Worm (Caenorhabditis elegans) whole organism, L2 larva: Measurements from ENCODE around the gene bgnt-1.5.
A peak's percentile ranks its signal among the peaks of the same experiment; 100 is the strongest.

Experiments
- F13H6.1 ChIP-seq: sonication (generic microtip); optimal IDR thresholded peaks from 2 replicates; lab custom pipeline; 2016; ENCODE audit warnings: missing genetic modification characterization, missing compliant biosample characterization
- Y55F3AM.14 ChIP-seq: fragments of 200-800 bp; sonication (Bioruptor generic); optimal IDR thresholded peaks from 2 replicates; lab custom pipeline; 2018; ENCODE audit warnings: mild to moderate bottlenecking, missing genetic modification characterization, missing compliant biosample characterization
- ZK546.5 ChIP-seq: sonication (generic microtip); optimal IDR thresholded peaks from 2 replicates; lab custom pipeline; 2017; ENCODE audit warnings: missing biosample characterization, missing genetic modification characterization
- aly-2 ChIP-seq: fragments of 150-350 bp; optimal IDR thresholded peaks from 2 replicates; lab custom pipeline; 2014; ENCODE audit warnings: missing biosample characterization, missing genetic modification characterization
- ama-1 ChIP-seq: fragments of 150-350 bp; optimal IDR thresholded peaks from 2 replicates; lab custom pipeline; 2018; ENCODE audit warnings: inconsistent platforms
- blmp-1 ChIP-seq: sonication (generic microtip); optimal IDR thresholded peaks from 2 replicates; lab custom pipeline; 2017; ENCODE audit warnings: missing genetic modification characterization, mild to moderate bottlenecking, missing compliant biosample characterization, antibody characterized with exemption, moderate library complexity; ENCODE audit not compliant: insufficient read depth
- ceh-16 ChIP-seq: fragments of 150-350 bp; optimal IDR thresholded peaks from 2 replicates; lab custom pipeline; 2014; ENCODE audit warnings: missing biosample characterization, missing genetic modification characterization
- ceh-82 ChIP-seq: fragments of 150-350 bp; optimal IDR thresholded peaks from 2 replicates; lab custom pipeline; 2014; ENCODE audit warnings: missing biosample characterization, missing genetic modification characterization
- crh-2 ChIP-seq: sonication (generic microtip); optimal IDR thresholded peaks from 2 replicates; lab custom pipeline; 2017; ENCODE audit warnings: missing biosample characterization, missing genetic modification characterization
- egl-27 ChIP-seq: sonication (generic microtip); optimal IDR thresholded peaks from 3 replicates; lab custom pipeline; 2017; ENCODE audit warnings: missing biosample characterization, missing genetic modification reagents, missing genetic modification characterization
- elt-1 ChIP-seq: fragments of 150-350 bp; optimal IDR thresholded peaks from 2 replicates; lab custom pipeline; 2014; ENCODE audit warnings: missing biosample characterization, missing genetic modification characterization
- elt-3 ChIP-seq: sonication (generic microtip); optimal IDR thresholded peaks from 2 replicates; lab custom pipeline; 2017; ENCODE audit warnings: missing biosample characterization, missing genetic modification characterization
- fos-1 ChIP-seq: fragments of 150-350 bp; optimal IDR thresholded peaks from 2 replicates; lab custom pipeline; 2014; ENCODE audit warnings: missing biosample characterization, missing genetic modification characterization
- gmeb-1 ChIP-seq: fragments of 150-350 bp; optimal IDR thresholded peaks from 2 replicates; lab custom pipeline; 2014; ENCODE audit warnings: missing biosample characterization, missing genetic modification characterization
- lin-11 ChIP-seq: fragments of 150-350 bp; sonication (generic microtip); optimal IDR thresholded peaks from 2 replicates; lab custom pipeline; 2014; ENCODE audit warnings: missing biosample characterization, missing genetic modification characterization, inconsistent platforms, mixed read lengths
- lin-13 ChIP-seq: fragments of 150-350 bp; optimal IDR thresholded peaks from 2 replicates; lab custom pipeline; 2014; ENCODE audit warnings: missing biosample characterization, missing genetic modification reagents, missing genetic modification characterization
- lin-39 ChIP-seq: fragments of 150-350 bp; optimal IDR thresholded peaks from 2 replicates; lab custom pipeline; 2014; ENCODE audit warnings: missing biosample characterization, missing genetic modification reagents, missing genetic modification characterization
- lsy-2 ChIP-seq, 2 experiments: fragments of 150-350 bp in 1 of 2; sonication (generic microtip) in 1 of 2; optimal IDR thresholded peaks; 2 replicates each; lab custom pipeline; 2014 to 2017; ENCODE audit warnings: missing biosample characterization in 2 of 2, missing genetic modification characterization in 2 of 2
- mab-5 ChIP-seq: fragments of 150-350 bp; optimal IDR thresholded peaks from 2 replicates; lab custom pipeline; 2014; ENCODE audit warnings: missing biosample characterization, missing genetic modification characterization
- mbf-1 ChIP-seq: sonication (generic microtip); optimal IDR thresholded peaks from 2 replicates; lab custom pipeline; 2017; ENCODE audit warnings: missing biosample characterization, missing genetic modification characterization
- mdl-1 ChIP-seq, 2 experiments: fragments of 150-350 bp in 1 of 2; sonication (generic microtip) in 1 of 2; optimal IDR thresholded peaks; 2 replicates each; lab custom pipeline; 2017; ENCODE audit warnings: missing biosample characterization in 2 of 2, missing genetic modification characterization in 2 of 2
- nhr-11 ChIP-seq: fragments of 150-350 bp; optimal IDR thresholded peaks from 2 replicates; lab custom pipeline; 2014; ENCODE audit warnings: missing biosample characterization, missing genetic modification characterization
- nhr-129 ChIP-seq: fragments of 150-350 bp; optimal IDR thresholded peaks from 2 replicates; lab custom pipeline; 2014; ENCODE audit warnings: missing biosample characterization, missing genetic modification characterization
- nhr-21 ChIP-seq: fragments of 150-350 bp; optimal IDR thresholded peaks from 2 replicates; lab custom pipeline; 2014; ENCODE audit warnings: missing biosample characterization, missing genetic modification characterization
- nhr-23 ChIP-seq: fragments of 150-350 bp; optimal IDR thresholded peaks from 2 replicates; lab custom pipeline; 2014; ENCODE audit warnings: missing biosample characterization, missing genetic modification reagents, missing genetic modification characterization
- nhr-25 ChIP-seq: fragments of 150-350 bp; sonication (generic microtip); optimal IDR thresholded peaks from 3 replicates; lab custom pipeline; 2014; ENCODE audit warnings: missing biosample characterization, missing genetic modification characterization
- nhr-6 ChIP-seq: fragments of 150-350 bp; optimal IDR thresholded peaks from 2 replicates; lab custom pipeline; 2014; ENCODE audit warnings: missing biosample characterization, missing genetic modification characterization
- nhr-77 ChIP-seq: fragments of 150-350 bp; optimal IDR thresholded peaks from 2 replicates; lab custom pipeline; 2014; ENCODE audit warnings: missing biosample characterization, missing genetic modification characterization
- sem-4 ChIP-seq: fragments of 150-350 bp; optimal IDR thresholded peaks from 2 replicates; lab custom pipeline; 2014; ENCODE audit warnings: missing biosample characterization, missing genetic modification reagents, missing genetic modification characterization
- skn-1 ChIP-seq: sonication (generic microtip); optimal IDR thresholded peaks from 2 replicates; lab custom pipeline; 2017; ENCODE audit warnings: missing biosample characterization, missing genetic modification characterization
- sma-3 ChIP-seq: sonication (generic microtip); optimal IDR thresholded peaks from 2 replicates; lab custom pipeline; 2016; ENCODE audit warnings: missing genetic modification reagents, missing genetic modification characterization, missing compliant biosample characterization
- sma-9 ChIP-seq, 2 experiments: fragments of 150-350 bp in 1 of 2; sonication (generic microtip) in 1 of 2; optimal IDR thresholded peaks; 2 replicates each; lab custom pipeline; 2014 to 2016; ENCODE audit warnings: missing genetic modification characterization in 2 of 2, mild to moderate bottlenecking in 1 of 2, missing biosample characterization in 1 of 2, missing compliant biosample characterization in 1 of 2, missing genetic modification reagents in 1 of 2, moderate library complexity in 1 of 2
- snpc-4 ChIP-seq: fragments of 150-350 bp; optimal IDR thresholded peaks from 2 replicates; lab custom pipeline; 2014; ENCODE audit warnings: missing biosample characterization, missing genetic modification characterization
- unc-39 ChIP-seq: fragments of 150-350 bp; optimal IDR thresholded peaks from 2 replicates; lab custom pipeline; 2014; ENCODE audit warnings: missing biosample characterization, missing genetic modification characterization
- unc-55 ChIP-seq: fragments of 150-350 bp; sonication (generic microtip); optimal IDR thresholded peaks from 3 replicates; lab custom pipeline; 2014; ENCODE audit warnings: missing biosample characterization, missing genetic modification reagents, missing genetic modification characterization
- ztf-1 ChIP-seq: fragments of 200-800 bp; sonication (Bioruptor generic); conservative IDR thresholded peaks from 2 replicates; pipeline ENCODE4 v1.3.6; 2022; ENCODE audit warnings: missing genetic modification characterization, missing compliant biosample characterization
- ztf-11 ChIP-seq: sonication (generic microtip); optimal IDR thresholded peaks from 2 replicates; lab custom pipeline; 2017; ENCODE audit warnings: missing biosample characterization, missing genetic modification characterization

Gene bgnt-1.5

ce11 chrX:13251354-13251843, 19.2 kb upstream of the bgnt-1.5 start (continued):
- TF ChIP-seq ZK546.5 (tag; lab: Kevin White, UChicago) (no peak), lsy-2 (tag; optimal IDR thresholded peaks at IDR 0.05; lab: Kevin White, UChicago) (peak; percentile 1 to 71), Y55F3AM.14 (GFP tag; lab: Kevin White, UChicago) (peak; percentile 1), lin-39 (tag; lab: Kevin White, UChicago) (no peak), sma-3 (GFP tag; lab: Kevin White, UChicago) (peak; percentile 63), snpc-4 (no peak), elt-1 (peak; percentile 92), unc-55 (GFP tag; lab: Kevin White, UChicago) (peak; percentile 37), ztf-1 (GFP tag; lab: Robert Waterston, UW) (no peak), lin-13 (peak; percentile 16), skn-1 (tag; lab: Kevin White, UChicago) (no peak), sem-4 (tag; lab: Kevin White, UChicago) (peak; percentile 75), lin-11 (tag; lab: Kevin White, UChicago) (peak; percentile 63)

- TF ChIP-seq ama-1 (lab: Kevin White, UChicago): no peak
- peak; percentile 36 for TF ChIP-seq Y55F3AM.14 (GFP tag; lab: Kevin White, UChicago)
- peak; percentile 76 for TF ChIP-seq F13H6.1 (tag; lab: Kevin White, UChicago)
- peak; percentile 70 for TF ChIP-seq blmp-1
- TF ChIP-seq mbf-1 (tag; lab: Kevin White, UChicago): no peak
- peak; percentile 85 for TF ChIP-seq sma-9 (GFP tag; optimal IDR thresholded peaks at IDR 0.05; lab: Kevin White, UChicago)
- no peak for TF ChIP-seq sma-9 (tag; optimal IDR thresholded peaks at IDR 0.05; lab: Kevin White, UChicago)
- no peak for TF ChIP-seq ztf-11 (tag; lab: Kevin White, UChicago)
- no peak for TF ChIP-seq unc-39
- no peak for TF ChIP-seq ceh-16 (tag; lab: Kevin White, UChicago)
- TF ChIP-seq elt-3 (tag; lab: Kevin White, UChicago): no peak
- TF ChIP-seq nhr-21 (tag; lab: Kevin White, UChicago): peak; percentile 6
- peak; percentile 79 for TF ChIP-seq nhr-25 (tag; lab: Kevin White, UChicago)
- peak; percentile 66 for TF ChIP-seq nhr-129 (tag; lab: Kevin White, UChicago)
- TF ChIP-seq gmeb-1 (tag; lab: Kevin White, UChicago): peak; percentile 61
- TF ChIP-seq sma-3 (GFP tag; lab: Kevin White, UChicago): peak; percentile 70
- TF ChIP-seq mab-5: no peak
- TF ChIP-seq nhr-11 (tag; lab: Kevin White, UChicago): no peak
- TF ChIP-seq sem-4 (tag; lab: Kevin White, UChicago): peak; percentile 14
- TF ChIP-seq fos-1 (tag; lab: Kevin White, UChicago): peak; percentile 54
- TF ChIP-seq crh-2 (tag; lab: Kevin White, UChicago): peak; percentile 71
- peak; percentile 40 to 69 for TF ChIP-seq mdl-1 (tag; optimal IDR thresholded peaks at IDR 0.05; lab: Kevin White, UChicago)
Observed at ce11 chrX:13250163-13250562, 18.0 kb upstream of the bgnt-1.5 start.

ce11 chrX:13249102-13249501, 16.9 kb upstream of the bgnt-1.5 start:
- TF ChIP-seq nhr-77 (tag; lab: Kevin White, UChicago) (no peak), ama-1 (lab: Kevin White, UChicago) (no peak), aly-2 (no peak), sma-3 (GFP tag; lab: Kevin White, UChicago) (no peak), nhr-129 (tag; lab: Kevin White, UChicago) (no peak), nhr-23 (no peak), unc-39 (no peak), lin-11 (tag; lab: Kevin White, UChicago) (no peak), elt-1 (no peak), lin-39 (tag; lab: Kevin White, UChicago) (no peak), nhr-6 (tag; lab: Kevin White, UChicago) (no peak), mab-5 (no peak), ceh-82 (tag; lab: Kevin White, UChicago) (no peak), snpc-4 (no peak), egl-27 (tag; lab: Kevin White, UChicago) (no peak), gmeb-1 (tag; lab: Kevin White, UChicago) (no peak), ztf-11 (tag; lab: Kevin White, UChicago) (no peak)
- TF ChIP-seq, all 48 proteins: peak for 0
